Worm (Caenorhabditis elegans) whole organism, L4 larva: ENCODE measurements around the gene W05E10.5.

Experiments
- ceh-20 ChIP-seq: fragments of 200-800 bp; sonication (Bioruptor generic); IDR thresholded peaks from 2 replicates; pipeline ENCODE4 v1.3.6; 2022; ENCODE audit warnings: missing genetic modification reagents, missing genetic modification characterization, missing compliant biosample characterization
- daf-19 ChIP-seq: fragments of 200-800 bp; sonication (Bioruptor generic); conservative IDR thresholded peaks from 2 replicates; pipeline ENCODE4 v1.3.6; 2022; ENCODE audit warnings: missing genetic modification characterization, missing compliant biosample characterization
- fos-1 ChIP-seq: fragments of 150-350 bp; optimal IDR thresholded peaks from 2 replicates; lab custom pipeline; 2014; ENCODE audit warnings: missing biosample characterization, missing genetic modification characterization
- lsy-2 ChIP-seq, 2 experiments: fragments of 150-350 bp in 1 of 2; sonication (generic microtip) in 1 of 2; optimal IDR thresholded peaks; 2 replicates each; lab custom pipeline; 2014 to 2017; ENCODE audit warnings: missing biosample characterization in 2 of 2, missing genetic modification characterization in 2 of 2
- pqm-1 ChIP-seq: sonication (generic microtip); optimal IDR thresholded peaks from 2 replicates; lab custom pipeline; 2017; ENCODE audit warnings: missing biosample characterization, missing genetic modification characterization

DNA sequence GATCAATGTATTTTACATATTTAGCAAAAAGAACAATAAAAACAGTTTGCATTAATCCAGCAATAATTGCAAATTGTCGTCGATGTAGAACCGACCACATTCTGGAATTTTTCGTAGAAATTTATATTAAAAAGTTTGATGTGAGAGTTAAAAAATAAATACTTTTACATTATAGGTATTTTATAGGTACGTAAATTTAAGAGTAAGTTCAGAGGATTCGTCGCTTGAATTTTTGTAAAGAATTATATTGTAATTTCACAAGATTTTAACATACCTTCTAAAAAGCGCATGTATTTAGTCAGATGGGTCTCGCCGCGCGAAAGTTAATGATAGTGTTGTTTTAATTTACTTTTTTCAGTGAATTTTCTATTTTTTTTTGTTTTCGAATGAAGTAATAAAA, 34.6 kb upstream of the W05E10.5 start, which contains the start of gene rhr-2:
- TF ChIP-seq daf-19 (no peak), ceh-20 (no peak), pqm-1 (no peak), lsy-2 (tag; optimal IDR thresholded peaks at IDR 0.05; lab: Kevin White, UChicago) (no peak), fos-1 (no peak)
